Worm (Caenorhabditis elegans) whole organism, young adult: Measurements from ENCODE around the gene nlp-21.

Experiments
- C17E4.6 ChIP-seq: fragments of 200-800 bp; sonication (Bioruptor generic); IDR thresholded peaks from 2 replicates; pipeline ENCODE4 v1.3.6; 2022; ENCODE audit warnings: missing genetic modification reagents, missing genetic modification characterization, missing compliant biosample characterization
- F22D6.2 ChIP-seq: sonication (generic microtip); optimal IDR thresholded peaks from 2 replicates; lab custom pipeline; 2016; ENCODE audit warnings: mild to moderate bottlenecking, missing genetic modification characterization, missing compliant biosample characterization
- F52B5.7 ChIP-seq: sonication (generic microtip); optimal IDR thresholded peaks from 2 replicates; lab custom pipeline; 2016; ENCODE audit warnings: mild to moderate bottlenecking, missing genetic modification characterization, missing compliant biosample characterization
- F57C9.4 ChIP-seq: sonication (generic microtip); optimal IDR thresholded peaks from 2 replicates; lab custom pipeline; 2017; ENCODE audit warnings: mild to moderate bottlenecking, missing genetic modification characterization, missing compliant biosample characterization
- T07F8.4 ChIP-seq: sonication (generic microtip); optimal IDR thresholded peaks from 2 replicates; lab custom pipeline; 2016; ENCODE audit warnings: mild to moderate bottlenecking, missing genetic modification characterization, moderate library complexity, missing compliant biosample characterization
- T26A5.8 ChIP-seq: sonication (generic microtip); optimal IDR thresholded peaks from 2 replicates; lab custom pipeline; 2016; ENCODE audit warnings: missing genetic modification characterization, missing compliant biosample characterization
- Y53F4B.3 ChIP-seq: fragments of 200-800 bp; sonication (Bioruptor generic); IDR thresholded peaks from 2 replicates; pipeline ENCODE4 v1.3.6; 2022; ENCODE audit warnings: missing genetic modification reagents, missing genetic modification characterization, missing compliant biosample characterization
- Y56A3A.18 ChIP-seq: fragments of 200-800 bp; sonication (Bioruptor generic); IDR thresholded peaks from 2 replicates; pipeline ENCODE4 v1.3.6; 2022; ENCODE audit warnings: missing genetic modification reagents, missing genetic modification characterization, missing compliant biosample characterization
- Y79H2A.3 ChIP-seq: fragments of 200-800 bp; sonication (Bioruptor generic); conservative IDR thresholded peaks from 2 replicates; pipeline ENCODE4 v1.3.6; 2022; ENCODE audit warnings: missing genetic modification reagents, missing genetic modification characterization, missing compliant biosample characterization
- akir-1 ChIP-seq: fragments of 200-800 bp; sonication (Bioruptor generic); optimal IDR thresholded peaks from 2 replicates; lab custom pipeline; 2018; ENCODE audit warnings: mild to moderate bottlenecking, missing genetic modification characterization, moderate library complexity, missing compliant biosample characterization
- ama-1 ChIP-seq, 3 experiments: fragments of 150-350 bp in 1 of 3; sonication (generic microtip) in 2 of 3; optimal IDR thresholded peaks; 2 replicates each; lab custom pipeline; 2014 to 2018; ENCODE audit warnings: missing biosample characterization in 2 of 3, missing genetic modification characterization in 2 of 3, missing genetic modification reagents in 2 of 3
- attf-5 ChIP-seq: fragments of 200-800 bp; sonication (Bioruptor generic); optimal IDR thresholded peaks from 2 replicates; lab custom pipeline; 2018; ENCODE audit warnings: mild to moderate bottlenecking, missing genetic modification characterization, missing compliant biosample characterization
- bed-1 ChIP-seq: fragments of 200-800 bp; sonication (Bioruptor generic); IDR thresholded peaks from 2 replicates; pipeline ENCODE4 v1.3.6; 2022; ENCODE audit warnings: missing genetic modification reagents, missing genetic modification characterization, missing compliant biosample characterization
- bed-2 ChIP-seq: fragments of 200-800 bp; sonication (Bioruptor generic); IDR thresholded peaks from 2 replicates; pipeline ENCODE4 v1.3.6; 2022; ENCODE audit warnings: missing genetic modification reagents, missing genetic modification characterization, missing compliant biosample characterization
- cebp-1 ChIP-seq, 2 experiments: fragments of 200-800 bp in 1 of 2; sonication (Bioruptor generic) in 1 of 2; sonication (generic microtip) in 1 of 2; IDR thresholded peaks in 1 of 2; optimal IDR thresholded peaks in 1 of 2; 2 replicates each; pipeline versions ENCODE4 v1.3.6 to Lab custom; 2017 to 2022; ENCODE audit warnings: missing compliant biosample characterization in 2 of 2, missing genetic modification characterization in 2 of 2, mild to moderate bottlenecking in 1 of 2, missing genetic modification reagents in 1 of 2, moderate library complexity in 1 of 2
- dpff-1 ChIP-seq: sonication (generic microtip); optimal IDR thresholded peaks from 2 replicates; lab custom pipeline; 2017; ENCODE audit warnings: mild to moderate bottlenecking, missing genetic modification characterization, missing compliant biosample characterization
- dpl-1 ChIP-seq: fragments of 150-350 bp; optimal IDR thresholded peaks from 2 replicates; lab custom pipeline; 2014; ENCODE audit warnings: missing biosample characterization, missing genetic modification reagents, missing genetic modification characterization
- egrh-3 ChIP-seq: fragments of 200-800 bp; sonication (Bioruptor generic); IDR thresholded peaks from 2 replicates; pipeline ENCODE4 v1.3.6; 2022; ENCODE audit warnings: missing genetic modification reagents, missing genetic modification characterization, missing compliant biosample characterization
- him-1 ChIP-seq: sonication (generic microtip); optimal IDR thresholded peaks from 2 replicates; lab custom pipeline; 2016; ENCODE audit warnings: missing genotype, missing genetic modification reagents, missing genetic modification characterization, missing compliant biosample characterization
- hlh-26 ChIP-seq: fragments of 200-800 bp; sonication (Bioruptor generic); conservative IDR thresholded peaks from 2 replicates; pipeline ENCODE4 v1.3.6; 2022; ENCODE audit warnings: missing genetic modification reagents, missing genetic modification characterization, missing compliant biosample characterization
- hmg-20 ChIP-seq: fragments of 200-800 bp; sonication (Bioruptor generic); IDR thresholded peaks from 2 replicates; pipeline ENCODE4 v1.3.6; 2022; ENCODE audit warnings: missing genetic modification reagents, missing genetic modification characterization, missing compliant biosample characterization
- hrde-1 ChIP-seq: sonication (generic microtip); optimal IDR thresholded peaks from 2 replicates; lab custom pipeline; 2016; ENCODE audit warnings: missing genetic modification characterization, mild to moderate bottlenecking, missing compliant biosample characterization, moderate library complexity, missing genotype, missing genetic modification reagents, borderline replicate concordance
- lir-1 ChIP-seq: fragments of 200-800 bp; sonication (Bioruptor generic); conservative IDR thresholded peaks from 2 replicates; pipeline ENCODE4 v1.3.6; 2022; ENCODE audit warnings: missing genetic modification reagents, missing genetic modification characterization, missing compliant biosample characterization
- lsl-1 ChIP-seq: fragments of 200-800 bp; sonication (Bioruptor generic); optimal IDR thresholded peaks from 2 replicates; lab custom pipeline; 2018; ENCODE audit warnings: mild to moderate bottlenecking, missing genetic modification characterization, moderate library complexity, missing compliant biosample characterization
- madf-10 ChIP-seq: sonication (generic microtip); optimal IDR thresholded peaks from 2 replicates; lab custom pipeline; 2016; ENCODE audit warnings: mild to moderate bottlenecking, missing genetic modification characterization, missing compliant biosample characterization
- madf-3 ChIP-seq: fragments of 200-800 bp; sonication (Bioruptor generic); IDR thresholded peaks from 2 replicates; pipeline ENCODE4 v1.3.6; 2022; ENCODE audit warnings: missing genetic modification reagents, missing genetic modification characterization, missing compliant biosample characterization
- madf-6 ChIP-seq: fragments of 200-800 bp; sonication (Bioruptor generic); IDR thresholded peaks from 2 replicates; pipeline ENCODE4 v1.3.6; 2022; ENCODE audit warnings: missing genetic modification reagents, missing genetic modification characterization, missing compliant biosample characterization
- madf-8 ChIP-seq: fragments of 200-800 bp; sonication (Bioruptor generic); conservative IDR thresholded peaks from 2 replicates; pipeline ENCODE4 v1.3.6; 2022; ENCODE audit warnings: missing genetic modification reagents, missing genetic modification characterization, missing compliant biosample characterization
- mcd-1 ChIP-seq: fragments of 200-800 bp; sonication (Bioruptor generic); IDR thresholded peaks from 2 replicates; pipeline ENCODE4 v1.3.6; 2022; ENCODE audit warnings: missing genetic modification reagents, missing genetic modification characterization, missing compliant biosample characterization
- nhr-179 ChIP-seq: sonication (generic microtip); optimal IDR thresholded peaks from 2 replicates; lab custom pipeline; 2016; ENCODE audit warnings: mild to moderate bottlenecking, missing genetic modification characterization, missing compliant biosample characterization
- nhr-80 ChIP-seq: sonication (generic microtip); optimal IDR thresholded peaks from 2 replicates; lab custom pipeline; 2016; ENCODE audit warnings: missing genetic modification characterization, missing compliant biosample characterization
- pbrm-1 ChIP-seq: fragments of 200-800 bp; sonication (Bioruptor generic); IDR thresholded peaks from 2 replicates; pipeline ENCODE4 v1.3.6; 2022; ENCODE audit warnings: missing genetic modification reagents, missing genetic modification characterization, missing compliant biosample characterization
- pha-4 ChIP-seq: fragments of 150-350 bp; sonication (generic microtip); optimal IDR thresholded peaks from 2 replicates; lab custom pipeline; 2014; ENCODE audit warnings: missing biosample characterization, missing genetic modification reagents, missing genetic modification characterization
- rcor-1 ChIP-seq: fragments of 200-800 bp; sonication (Bioruptor generic); IDR thresholded peaks from 2 replicates; pipeline ENCODE4 v1.3.6; 2022; ENCODE audit warnings: missing genetic modification reagents, missing genetic modification characterization, missing compliant biosample characterization
- rec-8 ChIP-seq, 2 experiments: sonication (generic microtip); optimal IDR thresholded peaks; 2 replicates each; lab custom pipeline; 2016; ENCODE audit warnings: mild to moderate bottlenecking in 2 of 2, missing genetic modification characterization in 2 of 2, missing genetic modification reagents in 2 of 2, missing genotype in 2 of 2, missing biosample characterization in 1 of 2, missing compliant biosample characterization in 1 of 2, moderate library complexity in 1 of 2
- repo-1 ChIP-seq: sonication (generic microtip); optimal IDR thresholded peaks from 2 replicates; lab custom pipeline; 2017; ENCODE audit warnings: mild to moderate bottlenecking, missing genetic modification characterization, missing compliant biosample characterization
- sdz-38 ChIP-seq: sonication (generic microtip); optimal IDR thresholded peaks from 2 replicates; lab custom pipeline; 2016; ENCODE audit warnings: missing genotype, missing genetic modification characterization, missing compliant biosample characterization
- sptf-2 ChIP-seq: fragments of 200-800 bp; sonication (Bioruptor generic); optimal IDR thresholded peaks from 2 replicates; lab custom pipeline; 2018; ENCODE audit warnings: mild to moderate bottlenecking, missing genetic modification characterization, missing compliant biosample characterization
- zfh-2 ChIP-seq: fragments of 200-800 bp; sonication (Bioruptor generic); conservative IDR thresholded peaks from 2 replicates; pipeline ENCODE4 v1.3.6; 2022; ENCODE audit warnings: missing genetic modification reagents, missing genetic modification characterization, missing compliant biosample characterization
- ztf-6 ChIP-seq: fragments of 200-800 bp; sonication (Bioruptor generic); IDR thresholded peaks from 2 replicates; pipeline ENCODE4 v1.3.6; 2022; ENCODE audit warnings: missing genetic modification reagents, missing genetic modification characterization, missing compliant biosample characterization

nlp-21 gene

ce11 chrIII:11393162-11393561 is at the start of gene nlp-21:
TSS of gene nlp-21 (minus strand) at chrIII:11393262.
- TF ChIP-seq attf-5 (GFP tag; lab: Kevin White, UChicago) = no peak
- TF ChIP-seq madf-3 = no peak
- no peak for TF ChIP-seq lir-1 (GFP tag; lab: Robert Waterston, UW)
- no peak for TF ChIP-seq sptf-2
- no peak for TF ChIP-seq sdz-38 (tag; lab: Kevin White, UChicago)
- TF ChIP-seq madf-8 (GFP tag; lab: Robert Waterston, UW) = no peak

ce11 chrIII:11442556-11442955 is 49.5 kb upstream of the nlp-21 start, which contains the start of gene sbp-1:
TSS of gene sbp-1 (minus strand) at chrIII:11442566.
- TF ChIP-seq F22D6.2 (no peak), F57C9.4 (tag; lab: Kevin White, UChicago) (no peak), nhr-179 (tag; lab: Kevin White, UChicago) (no peak), rec-8 (tag; optimal IDR thresholded peaks at IDR 0.05; lab: Kevin White, UChicago) (no peak), dpl-1 (GFP tag; lab: Kevin White, UChicago) (no peak), bed-1 (GFP tag; lab: Robert Waterston, UW) (no peak), Y56A3A.18 (no peak), pbrm-1 (GFP tag; lab: Robert Waterston, UW) (no peak), zfh-2 (GFP tag; lab: Robert Waterston, UW) (no peak), madf-6 (GFP tag; lab: Robert Waterston, UW) (no peak), hlh-26 (GFP tag; lab: Robert Waterston, UW) (no peak), F52B5.7 (tag; lab: Kevin White, UChicago) (no peak), Y79H2A.3 (GFP tag; lab: Robert Waterston, UW) (no peak), T07F8.4 (tag; lab: Kevin White, UChicago) (no peak), bed-2 (GFP tag; lab: Robert Waterston, UW) (no peak), mcd-1 (GFP tag; lab: Robert Waterston, UW) (peak; percentile 51), hrde-1 (no peak), cebp-1 (GFP tag; IDR thresholded peaks at IDR 0.05; lab: Robert Waterston, UW) (no peak), cebp-1 (tag; optimal IDR thresholded peaks at IDR 0.05; lab: Kevin White, UChicago) (peak; percentile 9), T26A5.8 (no peak), dpff-1 (no peak), madf-10 (tag; lab: Kevin White, UChicago) (no peak), nhr-80 (tag; lab: Kevin White, UChicago) (peak; percentile 48), rcor-1 (GFP tag; lab: Robert Waterston, UW) (no peak), lsl-1 (GFP tag; lab: Kevin White, UChicago) (no peak), pha-4 (no peak), Y53F4B.3 (no peak), egrh-3 (GFP tag; lab: Robert Waterston, UW) (0 out of 2 replicates have a peak, but pooled peaks have one; percentile 12), him-1 (no peak), repo-1 (tag; lab: Kevin White, UChicago) (no peak), C17E4.6 (GFP tag; lab: Robert Waterston, UW) (no peak), ztf-6 (no peak), hmg-20 (no peak), ama-1 (optimal IDR thresholded peaks at IDR 0.05; lab: Kevin White, UChicago) (no peak), ama-1 (GFP tag; optimal IDR thresholded peaks at IDR 0.05; lab: Kevin White, UChicago) (no peak), akir-1 (GFP tag; lab: Kevin White, UChicago) (no peak), madf-3 (no peak)
